Worm (Caenorhabditis elegans) whole organism, L1 larva: ENCODE results near the gene Y59H11AM.4.

ENCODE experiments used
- C34B4.2 ChIP-seq: sonication (generic microtip); optimal IDR thresholded peaks from 2 replicates; lab custom pipeline; 2017; ENCODE audit warnings: mild to moderate bottlenecking, missing genetic modification characterization, missing compliant biosample characterization
- F16B12.6 ChIP-seq: fragments of 150-350 bp; optimal IDR thresholded peaks from 2 replicates; lab custom pipeline; 2014; ENCODE audit warnings: missing biosample characterization, missing genetic modification characterization
- Y116A8C.19 ChIP-seq: sonication (generic microtip); optimal IDR thresholded peaks from 2 replicates; lab custom pipeline; 2016; ENCODE audit warnings: missing compliant biosample characterization, missing genetic modification characterization, borderline replicate concordance
- alr-1 ChIP-seq: fragments of 200-800 bp; sonication (Bioruptor generic); optimal IDR thresholded peaks from 2 replicates; lab custom pipeline; 2018; ENCODE audit warnings: borderline replicate concordance, mild to moderate bottlenecking, missing genetic modification characterization, missing compliant biosample characterization
- ama-1 ChIP-seq: fragments of 150-350 bp; optimal IDR thresholded peaks from 2 replicates; lab custom pipeline; 2014
- blmp-1 ChIP-seq: fragments of 150-350 bp; optimal IDR thresholded peaks from 2 replicates; lab custom pipeline; 2014; ENCODE audit warnings: missing biosample characterization, missing genetic modification characterization
- ceh-63 ChIP-seq: fragments of 200-800 bp; sonication (Bioruptor generic); optimal IDR thresholded peaks from 2 replicates; lab custom pipeline; 2018; ENCODE audit warnings: mild to moderate bottlenecking, missing genetic modification characterization, missing compliant biosample characterization
- ces-1 ChIP-seq: fragments of 150-350 bp; optimal IDR thresholded peaks from 2 replicates; lab custom pipeline; 2014; ENCODE audit warnings: missing biosample characterization, missing genetic modification reagents, missing genetic modification characterization
- dpl-1 ChIP-seq, 3 experiments: fragments of 150-350 bp in 2 of 3; sonication (generic microtip) in 1 of 3; optimal IDR thresholded peaks; 2 replicates each; lab custom pipeline; 2014 to 2017; ENCODE audit warnings: missing biosample characterization in 3 of 3, missing genetic modification characterization in 3 of 3, missing genetic modification reagents in 3 of 3
- dsc-1 ChIP-seq: sonication (generic microtip); optimal IDR thresholded peaks from 2 replicates; lab custom pipeline; 2016; ENCODE audit warnings: mild to moderate bottlenecking, missing genetic modification characterization, missing compliant biosample characterization
- efl-3 ChIP-seq: fragments of 200-800 bp; sonication (Bioruptor generic); optimal IDR thresholded peaks from 2 replicates; lab custom pipeline; 2018; ENCODE audit warnings: mild to moderate bottlenecking, missing genetic modification characterization, missing compliant biosample characterization
- egl-13 ChIP-seq: sonication (generic microtip); optimal IDR thresholded peaks from 2 replicates; lab custom pipeline; 2016; ENCODE audit warnings: missing genotype, missing genetic modification reagents, missing genetic modification characterization, missing compliant biosample characterization
- egl-27 ChIP-seq, 2 experiments: fragments of 150-350 bp in 1 of 2; sonication (generic microtip); optimal IDR thresholded peaks; 3 replicates each; lab custom pipeline; 2017 to 2018; ENCODE audit warnings: missing biosample characterization in 2 of 2, missing genetic modification characterization in 2 of 2, missing genetic modification reagents in 2 of 2
- elt-2 ChIP-seq: sonication (generic microtip); optimal IDR thresholded peaks from 2 replicates; lab custom pipeline; 2016; ENCODE audit warnings: missing genetic modification characterization, mild to moderate bottlenecking, inconsistent platforms, missing compliant biosample characterization, missing genetic modification reagents
- elt-3 ChIP-seq, 6 experiments: fragments of 150-350 bp in 1 of 6; sonication (generic microtip); optimal IDR thresholded peaks; 2 replicates each; lab custom pipeline; 2017 to 2018; ENCODE audit warnings: missing biosample characterization in 6 of 6, missing genetic modification characterization in 6 of 6, inconsistent platforms in 1 of 6
- ets-5 ChIP-seq: fragments of 200-800 bp; sonication (Bioruptor generic); IDR thresholded peaks from 2 replicates; pipeline ENCODE4 v1.3.6; 2022; ENCODE audit warnings: missing genetic modification characterization, missing compliant biosample characterization
- fkh-8 ChIP-seq: sonication (generic microtip); optimal IDR thresholded peaks from 2 replicates; lab custom pipeline; 2016; ENCODE audit warnings: mild to moderate bottlenecking, missing genetic modification characterization, missing compliant biosample characterization
- grh-1 ChIP-seq: fragments of 200-800 bp; sonication (Bioruptor generic); IDR thresholded peaks from 2 replicates; pipeline ENCODE4 v1.3.6; 2022; ENCODE audit warnings: missing genetic modification reagents, missing genetic modification characterization, missing compliant biosample characterization
- hlh-4 ChIP-seq: sonication (generic microtip); optimal IDR thresholded peaks from 2 replicates; lab custom pipeline; 2016; ENCODE audit warnings: mild to moderate bottlenecking, missing genetic modification characterization, missing compliant biosample characterization
- hpl-2 ChIP-seq: fragments of 150-350 bp; optimal IDR thresholded peaks from 2 replicates; lab custom pipeline; 2014; ENCODE audit warnings: missing biosample characterization, missing genetic modification reagents, missing genetic modification characterization
- irx-1 ChIP-seq: sonication (generic microtip); optimal IDR thresholded peaks from 2 replicates; lab custom pipeline; 2016; ENCODE audit warnings: missing genetic modification characterization, missing compliant biosample characterization
- isw-1 ChIP-seq: fragments of 200-800 bp; sonication (Bioruptor generic); IDR thresholded peaks from 2 replicates; pipeline ENCODE4 v1.3.6; 2022; ENCODE audit warnings: missing genetic modification characterization, missing compliant biosample characterization
- jun-1 ChIP-seq: fragments of 150-350 bp; optimal IDR thresholded peaks from 2 replicates; lab custom pipeline; 2014; ENCODE audit warnings: missing biosample characterization, missing genetic modification reagents, missing genetic modification characterization
- lin-13 ChIP-seq: fragments of 150-350 bp; optimal IDR thresholded peaks from 2 replicates; lab custom pipeline; 2014; ENCODE audit warnings: missing biosample characterization, missing genetic modification reagents, missing genetic modification characterization
- lin-15B ChIP-seq: fragments of 150-350 bp; sonication (generic microtip); optimal IDR thresholded peaks from 3 replicates; lab custom pipeline; 2014; ENCODE audit warnings: missing biosample characterization, missing genetic modification characterization
- lin-35 ChIP-seq, 2 experiments: fragments of 150-350 bp; optimal IDR thresholded peaks; 2 replicates each; lab custom pipeline; 2014; ENCODE audit warnings: missing biosample characterization in 2 of 2, missing genetic modification characterization in 2 of 2, missing genetic modification reagents in 2 of 2
- lir-3 ChIP-seq: sonication (generic microtip); optimal IDR thresholded peaks from 2 replicates; lab custom pipeline; 2016; ENCODE audit warnings: mild to moderate bottlenecking, missing genetic modification characterization, moderate library complexity, missing compliant biosample characterization; ENCODE audit not compliant: poor library complexity
- lsy-2 ChIP-seq, 2 experiments: fragments of 150-350 bp; optimal IDR thresholded peaks; 2 replicates each; lab custom pipeline; 2014; ENCODE audit warnings: missing biosample characterization in 2 of 2, missing genetic modification characterization in 2 of 2
- mab-9 ChIP-seq: fragments of 200-800 bp; sonication (Bioruptor generic); IDR thresholded peaks from 2 replicates; pipeline ENCODE4 v1.3.6; 2022; ENCODE audit warnings: missing genetic modification reagents, missing genetic modification characterization, missing compliant biosample characterization
- mdl-1 ChIP-seq, 2 experiments: fragments of 150-350 bp; optimal IDR thresholded peaks; 2 replicates each; lab custom pipeline; 2014 to 2017; ENCODE audit warnings: missing biosample characterization in 2 of 2, missing genetic modification characterization in 2 of 2, inconsistent platforms in 1 of 2
- mef-2 ChIP-seq: fragments of 150-350 bp; optimal IDR thresholded peaks from 2 replicates; lab custom pipeline; 2014; ENCODE audit warnings: missing biosample characterization, missing genetic modification characterization
- mep-1 ChIP-seq: fragments of 150-350 bp; optimal IDR thresholded peaks from 2 replicates; lab custom pipeline; 2014; ENCODE audit warnings: missing biosample characterization, missing genetic modification characterization
- nhr-19 ChIP-seq: fragments of 200-800 bp; sonication (Bioruptor generic); conservative IDR thresholded peaks from 2 replicates; pipeline ENCODE4 v1.3.6; 2022; ENCODE audit warnings: missing genetic modification characterization, missing compliant biosample characterization
- nhr-71 ChIP-seq: sonication (generic microtip); optimal IDR thresholded peaks from 2 replicates; lab custom pipeline; 2016; ENCODE audit warnings: mild to moderate bottlenecking, missing genetic modification characterization, moderate library complexity, missing compliant biosample characterization
- nhr-90 ChIP-seq: sonication (generic microtip); optimal IDR thresholded peaks from 2 replicates; lab custom pipeline; 2016; ENCODE audit warnings: mild to moderate bottlenecking, missing genetic modification characterization, missing compliant biosample characterization; ENCODE audit not compliant: poor library complexity
- pqm-1 ChIP-seq: sonication (generic microtip); optimal IDR thresholded peaks from 3 replicates; lab custom pipeline; 2017; ENCODE audit warnings: missing biosample characterization, missing genetic modification characterization
- rnt-1 ChIP-seq: sonication (generic microtip); optimal IDR thresholded peaks from 2 replicates; lab custom pipeline; 2016; ENCODE audit warnings: mild to moderate bottlenecking, missing genetic modification characterization, moderate library complexity, missing compliant biosample characterization
- skn-1 ChIP-seq: fragments of 150-350 bp; optimal IDR thresholded peaks from 2 replicates; lab custom pipeline; 2014; ENCODE audit warnings: missing biosample characterization, missing genetic modification characterization
- snu-23 ChIP-seq: sonication (generic microtip); optimal IDR thresholded peaks from 2 replicates; lab custom pipeline; 2016; ENCODE audit warnings: missing genetic modification characterization, missing compliant biosample characterization
- sox-4 ChIP-seq: sonication (generic microtip); optimal IDR thresholded peaks from 2 replicates; lab custom pipeline; 2016; ENCODE audit warnings: missing genetic modification characterization, missing compliant biosample characterization
- sptf-1 ChIP-seq: fragments of 150-350 bp; optimal IDR thresholded peaks from 2 replicates; lab custom pipeline; 2014; ENCODE audit warnings: missing biosample characterization, missing genetic modification characterization
- swsn-7 ChIP-seq: sonication (generic microtip); optimal IDR thresholded peaks from 2 replicates; lab custom pipeline; 2016; ENCODE audit warnings: missing genetic modification characterization, missing compliant biosample characterization
- tlp-1 ChIP-seq: fragments of 150-350 bp; optimal IDR thresholded peaks from 2 replicates; lab custom pipeline; 2014; ENCODE audit warnings: missing biosample characterization, missing genetic modification characterization
- unc-130 ChIP-seq: fragments of 150-350 bp; optimal IDR thresholded peaks from 2 replicates; lab custom pipeline; 2017; ENCODE audit warnings: missing biosample characterization, missing genetic modification characterization, inconsistent platforms
- unc-30 ChIP-seq: sonication (generic microtip); optimal IDR thresholded peaks from 2 replicates; lab custom pipeline; 2017; ENCODE audit warnings: missing biosample characterization, missing genetic modification characterization
- unc-86 ChIP-seq: sonication (generic microtip); optimal IDR thresholded peaks from 2 replicates; lab custom pipeline; 2016; ENCODE audit warnings: missing genetic modification characterization, missing compliant biosample characterization
- vab-15 ChIP-seq: sonication (generic microtip); optimal IDR thresholded peaks from 2 replicates; lab custom pipeline; 2017; ENCODE audit warnings: missing genotype, mild to moderate bottlenecking, missing genetic modification characterization, missing compliant biosample characterization
- zag-1 ChIP-seq: fragments of 150-350 bp; optimal IDR thresholded peaks from 2 replicates; lab custom pipeline; 2014; ENCODE audit warnings: missing biosample characterization, missing genetic modification characterization
- ztf-11 ChIP-seq, 2 experiments: sonication (generic microtip); optimal IDR thresholded peaks; 2 replicates each; lab custom pipeline; 2016 to 2017; ENCODE audit warnings: missing genetic modification characterization in 2 of 2, missing biosample characterization in 1 of 2, missing compliant biosample characterization in 1 of 2
- ztf-4 ChIP-seq: fragments of 150-350 bp; optimal IDR thresholded peaks from 2 replicates; lab custom pipeline; 2014; ENCODE audit warnings: missing biosample characterization, missing genetic modification characterization

Gene Y59H11AM.4

DNA sequence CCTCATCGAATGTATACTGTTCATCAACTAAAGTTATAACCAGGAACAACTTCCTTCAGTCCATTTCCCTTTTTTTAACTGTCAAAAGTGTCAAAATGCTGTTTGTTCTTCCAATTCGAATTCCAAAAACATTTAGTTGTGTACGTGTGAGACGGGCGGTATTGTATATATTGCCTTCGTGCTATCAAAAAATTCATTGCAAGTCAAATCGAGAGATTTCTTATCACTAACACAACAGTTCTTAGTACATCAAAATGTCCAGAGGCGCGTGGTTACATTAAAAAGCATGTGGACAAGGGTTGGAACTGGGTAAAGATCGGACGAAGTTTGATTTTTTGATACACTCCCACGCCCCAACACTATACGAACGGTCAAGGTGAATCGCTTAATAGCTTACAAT lies 41.8 kb downstream of the Y59H11AM.4 start (continued):
- peak; percentile 62 for TF ChIP-seq nhr-90 (tag; lab: Kevin White, UChicago)
- TF ChIP-seq elt-3 (tag; optimal IDR thresholded peaks at IDR 0.05; lab: Kevin White, UChicago), result peak in 3 of 6 experiments; percentile 29 to 76 (median 68)
- peak; percentile 75 for TF ChIP-seq blmp-1 (tag; lab: Kevin White, UChicago)
- no peak for TF ChIP-seq lin-15B
- TF ChIP-seq ceh-63, result no peak
- TF ChIP-seq hpl-2 (GFP tag; lab: Kevin White, UChicago), result no peak
- TF ChIP-seq jun-1 (tag; lab: Kevin White, UChicago), result peak; percentile 31
- no peak for TF ChIP-seq egl-13 (tag; lab: Kevin White, UChicago)
- TF ChIP-seq mep-1, result no peak
- peak; percentile 11 for TF ChIP-seq snu-23 (GFP tag; lab: Kevin White, UChicago)
- TF ChIP-seq nhr-19 (GFP tag; lab: Robert Waterston, UW), result peak; percentile 63
- TF ChIP-seq, all 84 proteins: peak for 18

DNA sequence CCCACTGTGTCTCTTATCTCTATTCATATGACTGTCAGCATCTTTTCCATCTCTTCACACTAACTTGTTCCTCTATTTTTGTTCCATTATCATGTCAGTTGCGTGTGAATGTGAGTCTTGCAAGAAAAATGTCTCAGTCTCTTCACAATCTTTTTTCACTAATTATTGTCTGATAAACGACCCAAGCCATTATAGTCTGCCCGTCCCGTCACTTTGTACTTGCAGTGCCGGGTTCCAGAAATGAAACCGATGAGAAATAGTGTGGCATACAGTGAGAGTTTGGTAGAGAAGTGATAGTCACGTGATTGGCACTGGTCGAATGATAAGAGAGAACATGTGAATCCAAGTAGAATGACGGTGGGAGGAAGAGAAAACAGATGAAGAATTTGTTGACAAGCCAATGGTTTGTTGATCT lies 42.5 kb downstream of the Y59H11AM.4 start:
- peak; percentile 49 for TF ChIP-seq skn-1 (tag; lab: Kevin White, UChicago)
- TF ChIP-seq unc-30 (tag; lab: Kevin White, UChicago), result no peak
- no peak for TF ChIP-seq ama-1 (lab: Kevin White, UChicago)
- peak; percentile 28 to 57 for TF ChIP-seq egl-27 (tag; optimal IDR thresholded peaks at IDR 0.05; lab: Kevin White, UChicago)
- no peak for TF ChIP-seq ztf-11 (tag; optimal IDR thresholded peaks at IDR 0.05; lab: Kevin White, UChicago)
- TF ChIP-seq mef-2 (tag; lab: Kevin White, UChicago), result peak; percentile 69
- TF ChIP-seq nhr-90 (tag; lab: Kevin White, UChicago), result peak; percentile 93
- no peak for TF ChIP-seq mab-9 (GFP tag; lab: Robert Waterston, UW)
- TF ChIP-seq unc-86, result no peak
- TF ChIP-seq rnt-1, result peak; percentile 28
- TF ChIP-seq ets-5 (GFP tag; lab: Robert Waterston, UW), result no peak
- peak; percentile 60 to 84 for TF ChIP-seq lsy-2 (tag; optimal IDR thresholded peaks at IDR 0.05; lab: Kevin White, UChicago)
- TF ChIP-seq sptf-1, result no peak
- no peak for TF ChIP-seq F16B12.6 (tag; lab: Kevin White, UChicago)
- no peak for TF ChIP-seq zag-1 (tag; lab: Kevin White, UChicago)
- peak; percentile 15 to 82 for TF ChIP-seq lin-35 (GFP tag; optimal IDR thresholded peaks at IDR 0.05; lab: Kevin White, UChicago)
- TF ChIP-seq C34B4.2, result no peak
- no peak for TF ChIP-seq ceh-63
- TF ChIP-seq ztf-4 (tag; lab: Kevin White, UChicago), result peak; percentile 88
- peak in 5 of 6 experiments; percentile 43 to 98 (median 73) for TF ChIP-seq elt-3 (tag; optimal IDR thresholded peaks at IDR 0.05; lab: Kevin White, UChicago)
- TF ChIP-seq grh-1, result peak; percentile 78
- peak in 1 of 2 experiments; percentile 95 for TF ChIP-seq mdl-1 (tag; optimal IDR thresholded peaks at IDR 0.05; lab: Kevin White, UChicago)
- peak; percentile 78 for TF ChIP-seq tlp-1 (tag; lab: Kevin White, UChicago)
- TF ChIP-seq sox-4 (tag; lab: Kevin White, UChicago), result peak; percentile 6
- peak; percentile 64 for TF ChIP-seq swsn-7 (tag; lab: Kevin White, UChicago)
- no peak for TF ChIP-seq alr-1 (tag; lab: Kevin White, UChicago)
- no peak for TF ChIP-seq isw-1 (GFP tag; lab: Robert Waterston, UW)
- no peak for TF ChIP-seq ces-1
- TF ChIP-seq dpl-1 (GFP tag; optimal IDR thresholded peaks at IDR 0.05; lab: Kevin White, UChicago), result peak in 1 of 3 experiments; percentile 40
- peak; percentile 83 for TF ChIP-seq unc-130 (tag; lab: Kevin White, UChicago)
- TF ChIP-seq nhr-71 (tag; lab: Kevin White, UChicago), result peak; percentile 97
- no peak for TF ChIP-seq Y116A8C.19 (tag; lab: Kevin White, UChicago)
- peak; percentile 2 for TF ChIP-seq egl-13 (tag; lab: Kevin White, UChicago)
- peak; percentile 68 for TF ChIP-seq pqm-1 (tag; lab: Kevin White, UChicago)
- TF ChIP-seq lir-3, result peak; percentile 48
- no peak for TF ChIP-seq dsc-1 (tag; lab: Kevin White, UChicago)
- peak; percentile 60 for TF ChIP-seq irx-1 (tag; lab: Kevin White, UChicago)
- no peak for TF ChIP-seq hlh-4 (tag; lab: Kevin White, UChicago)
- peak; percentile 100 for TF ChIP-seq elt-2 (tag; lab: Kevin White, UChicago)
- peak; percentile 78 for TF ChIP-seq vab-15 (tag; lab: Kevin White, UChicago)
- peak; percentile 44 for TF ChIP-seq lin-13 (GFP tag; lab: Kevin White, UChicago)
- TF ChIP-seq mep-1, result peak; percentile 83
- no peak for TF ChIP-seq fkh-8 (tag; lab: Kevin White, UChicago)
- TF ChIP-seq efl-3 (GFP tag; lab: Kevin White, UChicago), result no peak
